Worm (Caenorhabditis elegans): ENCODE measurements around the gene vps-16.

ce11 chrIII:6396381-6396780 lies 36.7 kb upstream of the vps-16 start:
- TF ChIP-seq klf-2 (GFP tag; conservative IDR thresholded peaks at IDR 0.05): no peak
- no peak for TF ChIP-seq flt-1 (GFP tag; IDR thresholded peaks at IDR 0.05)
- no peak for TF ChIP-seq cog-1 (tag; optimal IDR thresholded peaks at IDR 0.05)
- no peak for TF ChIP-seq ref-1 (GFP tag; conservative IDR thresholded peaks at IDR 0.05)
- no peak for TF ChIP-seq T22C8.4 (GFP tag; IDR thresholded peaks at IDR 0.05)
- TF ChIP-seq tab-1 (GFP tag; IDR thresholded peaks at IDR 0.05): no peak

Data from whole organism, midembryonic.